Fruit fly (Drosophila melanogaster) whole organism, embryonic: ENCODE measurements around the gene CG13113.

Experiments used
- Abd-B ChIP-seq: fragments of 200-800 bp; sonication (Bioruptor generic); optimal IDR thresholded peaks from 2 replicates; lab custom pipeline; 2018; ENCODE audit warnings: missing biosample characterization, mild to moderate bottlenecking, missing genetic modification characterization, moderate library complexity
- CG10267 ChIP-seq: fragments of 200-800 bp; sonication (Bioruptor generic); optimal IDR thresholded peaks from 2 replicates; lab custom pipeline; 2018; ENCODE audit warnings: missing biosample characterization, mild to moderate bottlenecking, missing genetic modification characterization, moderate library complexity
- CG11247 ChIP-seq: fragments of 200-800 bp; sonication (Bioruptor generic); IDR thresholded peaks from 2 replicates; pipeline ENCODE4 v1.3.6; 2022; ENCODE audit warnings: missing biosample characterization, missing genetic modification characterization
- CG12071 ChIP-seq: fragments of 200-800 bp; sonication (Bioruptor generic); optimal IDR thresholded peaks from 3 replicates; lab custom pipeline; 2018; ENCODE audit warnings: missing biosample characterization, mild to moderate bottlenecking, missing genetic modification characterization
- CG1603 ChIP-seq: fragments of 200-800 bp; sonication (Bioruptor generic); optimal IDR thresholded peaks from 2 replicates; lab custom pipeline; 2019; ENCODE audit warnings: missing biosample characterization, mild to moderate bottlenecking, missing genetic modification characterization, moderate library complexity
- CG17568 ChIP-seq: fragments of 200-800 bp; sonication (Bioruptor generic); optimal IDR thresholded peaks from 2 replicates; lab custom pipeline; 2018; ENCODE audit warnings: missing biosample characterization, mild to moderate bottlenecking, missing genetic modification characterization, moderate library complexity
- CG18619 ChIP-seq: fragments of 200-800 bp; sonication (Bioruptor generic); optimal IDR thresholded peaks from 3 replicates; lab custom pipeline; 2017; ENCODE audit warnings: missing biosample characterization, mild to moderate bottlenecking, missing genetic modification characterization
- CG2129 ChIP-seq: fragments of 200-800 bp; sonication (Bioruptor generic); IDR thresholded peaks from 2 replicates; pipeline ENCODE4 v1.3.6; 2022; ENCODE audit warnings: missing biosample characterization, missing genetic modification characterization; ENCODE audit not compliant: partially characterized antibody
- CG30020 ChIP-seq: fragments of 200-800 bp; optimal IDR thresholded peaks from 2 replicates; lab custom pipeline; 2019; ENCODE audit warnings: missing biosample characterization, mild to moderate bottlenecking, missing genetic modification characterization, moderate library complexity
- CG4360 ChIP-seq: fragments of 200-800 bp; sonication (Bioruptor generic); IDR thresholded peaks from 2 replicates; pipeline ENCODE4 v1.3.6; 2022; ENCODE audit warnings: missing biosample characterization, missing genetic modification characterization
- CG5245 ChIP-seq: fragments of 200-800 bp; sonication (Bioruptor generic); optimal IDR thresholded peaks from 3 replicates; lab custom pipeline; 2016; ENCODE audit warnings: missing biosample characterization, missing genetic modification characterization
- CG6175 ChIP-seq: fragments of 200-800 bp; sonication (Bioruptor generic); IDR thresholded peaks from 3 replicates; pipeline ENCODE4 v1.3.6; 2022; ENCODE audit warnings: missing biosample characterization, missing genetic modification characterization
- CG6654 ChIP-seq: fragments of 200-800 bp; sonication (Bioruptor generic); optimal IDR thresholded peaks from 2 replicates; lab custom pipeline; 2017; ENCODE audit warnings: missing biosample characterization, mild to moderate bottlenecking, missing genetic modification characterization
- CG7271 ChIP-seq: fragments of 200-800 bp; sonication (Bioruptor generic); optimal IDR thresholded peaks from 2 replicates; lab custom pipeline; 2018; ENCODE audit warnings: missing biosample characterization, mild to moderate bottlenecking, missing genetic modification characterization, moderate library complexity
- CG7839 ChIP-seq: fragments of 200-800 bp; sonication (Bioruptor generic); optimal IDR thresholded peaks from 3 replicates; lab custom pipeline; 2018; ENCODE audit warnings: missing biosample characterization, mild to moderate bottlenecking, missing genetic modification characterization, moderate library complexity
- CG8281 ChIP-seq: fragments of 200-800 bp; sonication (Bioruptor generic); optimal IDR thresholded peaks from 2 replicates; lab custom pipeline; 2018; ENCODE audit warnings: missing biosample characterization, mild to moderate bottlenecking, missing genetic modification characterization, moderate library complexity
- CG8765 ChIP-seq: fragments of 200-800 bp; sonication (Bioruptor generic); IDR thresholded peaks from 2 replicates; pipeline ENCODE4 v1.3.6; 2022; ENCODE audit warnings: missing biosample characterization, missing genetic modification characterization
- CG8944 ChIP-seq: fragments of 200-800 bp; sonication (Bioruptor generic); optimal IDR thresholded peaks from 3 replicates; lab custom pipeline; 2016; ENCODE audit warnings: missing biosample characterization, missing genetic modification characterization
- CG9609 ChIP-seq: fragments of 200-800 bp; sonication (Bioruptor generic); optimal IDR thresholded peaks from 3 replicates; lab custom pipeline; 2016; ENCODE audit warnings: missing biosample characterization, missing genetic modification characterization
- Dbx ChIP-seq: fragments of 200-800 bp; sonication (Bioruptor generic); IDR thresholded peaks from 3 replicates; pipeline ENCODE4 v1.3.6; 2022; ENCODE audit warnings: missing biosample characterization, missing genetic modification characterization
- Elba2 ChIP-seq: fragments of 200-800 bp; sonication (Bioruptor generic); optimal IDR thresholded peaks from 3 replicates; lab custom pipeline; 2016; ENCODE audit warnings: missing biosample characterization, missing genetic modification characterization
- HmgZ ChIP-seq: fragments of 200-800 bp; sonication (Bioruptor generic); optimal IDR thresholded peaks from 2 replicates; lab custom pipeline; 2018; ENCODE audit warnings: missing biosample characterization, mild to moderate bottlenecking, missing genetic modification characterization
- Jarid2 ChIP-seq: fragments of 200-800 bp; sonication (Bioruptor generic); optimal IDR thresholded peaks from 3 replicates; lab custom pipeline; 2017; ENCODE audit warnings: mild to moderate bottlenecking, missing biosample characterization, missing genetic modification reagents, missing genetic modification characterization
- Max ChIP-seq: fragments of 200-800 bp; sonication (Bioruptor generic); optimal IDR thresholded peaks from 2 replicates; lab custom pipeline; 2016; ENCODE audit warnings: missing biosample characterization, mild to moderate bottlenecking, missing genetic modification characterization
- NK7.1 ChIP-seq: fragments of 200-800 bp; sonication (Bioruptor generic); optimal IDR thresholded peaks from 3 replicates; lab custom pipeline; 2016; ENCODE audit warnings: missing biosample characterization, missing genetic modification characterization
- Neu2 ChIP-seq: fragments of 200-800 bp; sonication (Bioruptor generic); optimal IDR thresholded peaks from 3 replicates; lab custom pipeline; 2016; ENCODE audit warnings: missing biosample characterization, missing genetic modification characterization, borderline replicate concordance
- Nf-YB ChIP-seq: fragments of 200-800 bp; sonication (Bioruptor generic); optimal IDR thresholded peaks from 3 replicates; lab custom pipeline; 2019; ENCODE audit warnings: missing biosample characterization, mild to moderate bottlenecking, missing genetic modification characterization, moderate library complexity
- Opbp ChIP-seq: fragments of 200-800 bp; sonication (Bioruptor generic); IDR thresholded peaks from 3 replicates; pipeline ENCODE4 v1.3.6; 2022; ENCODE audit warnings: missing biosample characterization, missing genetic modification characterization; ENCODE audit not compliant: partially characterized antibody
- Poxn ChIP-seq: fragments of 200-800 bp; sonication (Bioruptor generic); IDR thresholded peaks from 2 replicates; pipeline ENCODE4 v1.3.6; 2022; ENCODE audit warnings: missing biosample characterization, missing genetic modification characterization
- Ssrp ChIP-seq: fragments of 200-800 bp; sonication (Bioruptor generic); optimal IDR thresholded peaks from 2 replicates; lab custom pipeline; 2018; ENCODE audit warnings: missing biosample characterization, mild to moderate bottlenecking, missing genetic modification characterization, moderate library complexity
- amos ChIP-seq: fragments of 200-800 bp; sonication (Bioruptor generic); IDR thresholded peaks from 2 replicates; pipeline ENCODE4 v1.3.6; 2022; ENCODE audit warnings: missing biosample characterization, missing genetic modification characterization; ENCODE audit not compliant: partially characterized antibody
- aop ChIP-seq: fragments of 200-800 bp; sonication (Bioruptor generic); IDR thresholded peaks from 2 replicates; pipeline ENCODE4 v1.3.6; 2022; ENCODE audit warnings: missing biosample characterization, missing genetic modification characterization
- ap ChIP-seq: fragments of 200-800 bp; sonication (Bioruptor generic); IDR thresholded peaks from 2 replicates; pipeline ENCODE4 v1.3.6; 2022; ENCODE audit warnings: missing biosample characterization, missing genetic modification characterization
- bbx ChIP-seq: fragments of 200-800 bp; sonication (Bioruptor generic); IDR thresholded peaks from 2 replicates; pipeline ENCODE4 v1.3.6; 2022; ENCODE audit warnings: missing biosample characterization, missing genetic modification characterization; ENCODE audit not compliant: partially characterized antibody
- bsh ChIP-seq, 2 experiments: fragments of 200-800 bp; sonication (Bioruptor generic); optimal IDR thresholded peaks; 2 replicates each; lab custom pipeline; 2017 to 2018; ENCODE audit warnings: mild to moderate bottlenecking in 2 of 2, missing biosample characterization in 2 of 2, missing genetic modification characterization in 2 of 2, moderate library complexity in 1 of 2
- caup ChIP-seq: fragments of 200-800 bp; sonication (Bioruptor generic); optimal IDR thresholded peaks from 3 replicates; lab custom pipeline; 2017; ENCODE audit warnings: missing biosample characterization, mild to moderate bottlenecking, missing genetic modification characterization, moderate library complexity; ENCODE audit not compliant: severe bottlenecking
- croc ChIP-seq: fragments of 200-800 bp; sonication (Bioruptor generic); conservative IDR thresholded peaks from 3 replicates; pipeline ENCODE4 v1.3.6; 2022; ENCODE audit warnings: missing biosample characterization, missing genetic modification characterization
- dimm ChIP-seq: fragments of 200-800 bp; sonication (Bioruptor generic); IDR thresholded peaks from 2 replicates; pipeline ENCODE4 v1.3.6; 2022; ENCODE audit warnings: missing biosample characterization, missing genetic modification characterization
- eyg ChIP-seq: fragments of 200-800 bp; sonication (Bioruptor generic); optimal IDR thresholded peaks from 3 replicates; lab custom pipeline; 2016; ENCODE audit warnings: missing biosample characterization, missing genetic modification characterization
- fd102C ChIP-seq: fragments of 200-800 bp; sonication (Bioruptor generic); optimal IDR thresholded peaks from 2 replicates; lab custom pipeline; 2018; ENCODE audit warnings: missing biosample characterization, mild to moderate bottlenecking, missing genetic modification characterization, moderate library complexity
- fd96Cb ChIP-seq: fragments of 200-800 bp; sonication (Bioruptor generic); optimal IDR thresholded peaks from 2 replicates; lab custom pipeline; 2018; ENCODE audit warnings: missing biosample characterization, mild to moderate bottlenecking, missing genetic modification characterization, moderate library complexity
- grau ChIP-seq: fragments of 200-800 bp; optimal IDR thresholded peaks from 3 replicates; lab custom pipeline; 2019; ENCODE audit warnings: missing biosample characterization, mild to moderate bottlenecking, missing genetic modification characterization, moderate library complexity
- ken ChIP-seq: fragments of 200-800 bp; sonication (Bioruptor generic); IDR thresholded peaks from 3 replicates; pipeline ENCODE4 v1.3.6; 2022; ENCODE audit warnings: missing biosample characterization, missing genetic modification characterization
- lmd ChIP-seq: fragments of 200-800 bp; sonication (Bioruptor generic); IDR thresholded peaks from 2 replicates; pipeline ENCODE4 v1.3.6; 2022; ENCODE audit warnings: missing biosample characterization, missing genetic modification characterization
- maf-S ChIP-seq: fragments of 200-800 bp; sonication (Bioruptor generic); optimal IDR thresholded peaks from 2 replicates; lab custom pipeline; 2016; ENCODE audit warnings: missing biosample characterization, missing genetic modification characterization
- oc ChIP-seq: fragments of 200-800 bp; sonication (Bioruptor generic); optimal IDR thresholded peaks from 2 replicates; lab custom pipeline; 2018; ENCODE audit warnings: missing biosample characterization, mild to moderate bottlenecking, missing genetic modification characterization, moderate library complexity
- prd ChIP-seq, 3 experiments: fragments of >200 bp in 2 of 3; fragments of 200-800 bp in 1 of 3; sonication (Bioruptor generic) in 1 of 3; optimal IDR thresholded peaks in 2 of 3; IDR thresholded peaks in 1 of 3; 2 replicates in 2 of 3; 3 replicates in 1 of 3; pipeline versions ENCODE4 v1.3.6 to Lab custom; 2017 to 2022; ENCODE audit warnings: missing biosample characterization in 1 of 3, missing genetic modification characterization in 1 of 3
- pum ChIP-seq: fragments of 200-800 bp; sonication (Bioruptor generic); optimal IDR thresholded peaks from 2 replicates; lab custom pipeline; 2016; ENCODE audit warnings: missing biosample characterization, missing genetic modification characterization
- sisA ChIP-seq: fragments of 200-800 bp; sonication (Bioruptor generic); IDR thresholded peaks from 2 replicates; pipeline ENCODE4 v1.3.6; 2022; ENCODE audit warnings: missing biosample characterization, missing genetic modification characterization

Gene CG13113

dm6 chr2L:9567398-9567856 lies 23.5 kb downstream of the CG13113 start (continued):
- TF ChIP-seq prd (optimal IDR thresholded peaks at IDR 0.05; lab: Kevin White, UChicago) (no peak), prd (GFP tag; IDR thresholded peaks at IDR 0.05; lab: Robert Waterston, UW) (peak; percentile 72), CG6175 (GFP tag; lab: Robert Waterston, UW) (peak; percentile 94), CG7271 (tag; lab: Kevin White, UChicago) (peak; percentile 97), maf-S (GFP tag; lab: Kevin White, UChicago) (peak; percentile 93), CG30020 (peak; percentile 54), CG2129 (GFP tag; lab: Robert Waterston, UW) (no peak), CG8944 (GFP tag; lab: Kevin White, UChicago) (peak; percentile 64), ap (GFP tag; lab: Robert Waterston, UW) (peak; percentile 94), CG5245 (GFP tag; lab: Kevin White, UChicago) (peak; percentile 96), CG11247 (peak; percentile 97), Nf-YB (GFP tag; lab: Kevin White, UChicago) (peak; percentile 87), NK7.1 (GFP tag; lab: Kevin White, UChicago) (peak; percentile 96), Opbp (no peak), lmd (GFP tag; lab: Robert Waterston, UW) (peak; percentile 80), fd96Cb (tag; lab: Kevin White, UChicago) (peak; percentile 84), CG8281 (tag; lab: Kevin White, UChicago) (peak; percentile 91), HmgZ (tag; lab: Kevin White, UChicago) (peak; percentile 98), Jarid2 (GFP tag; lab: Kevin White, UChicago) (peak; percentile 96), ken (GFP tag; lab: Robert Waterston, UW) (peak; percentile 93), Elba2 (GFP tag; lab: Kevin White, UChicago) (no peak), Poxn (GFP tag; lab: Robert Waterston, UW) (peak; percentile 72; the same call in 1 of the 2 replicates), bsh (GFP tag; optimal IDR thresholded peaks at IDR 0.05; lab: Kevin White, UChicago) (peak; percentile 62 to 96), eyg (GFP tag; lab: Kevin White, UChicago) (peak; percentile 95), Max (GFP tag; lab: Kevin White, UChicago) (peak; percentile 96), caup (GFP tag; lab: Kevin White, UChicago) (peak; percentile 100), CG1603 (peak; percentile 94), dimm (GFP tag; lab: Robert Waterston, UW) (peak; percentile 91), CG18619 (GFP tag; lab: Kevin White, UChicago) (peak; percentile 99), Neu2 (GFP tag; lab: Kevin White, UChicago) (no peak), CG6654 (peak; percentile 91), CG4360 (peak; percentile 94), CG12071 (GFP tag; lab: Kevin White, UChicago) (peak; percentile 100), Abd-B (GFP tag; lab: Kevin White, UChicago) (peak; percentile 78), CG9609 (GFP tag; lab: Kevin White, UChicago) (peak; percentile 88), fd102C (GFP tag; lab: Kevin White, UChicago) (peak; percentile 89), Dbx (GFP tag; lab: Robert Waterston, UW) (peak; percentile 97), sisA (GFP tag; lab: Robert Waterston, UW) (peak; percentile 41; the same call in 1 of the 2 replicates), Ssrp (tag; lab: Kevin White, UChicago) (peak; percentile 84), pum (GFP tag; lab: Kevin White, UChicago) (peak; percentile 73), amos (GFP tag; lab: Robert Waterston, UW) (no peak), grau (tag; lab: Kevin White, UChicago) (peak; percentile 95), CG7839 (peak; percentile 96), aop (peak; percentile 78), oc (tag; lab: Kevin White, UChicago) (peak; percentile 98), CG8765 (GFP tag; lab: Robert Waterston, UW) (no peak; the same call in 1 of the 2 replicates), bbx (GFP tag; lab: Robert Waterston, UW) (no peak), CG17568 (GFP tag; lab: Kevin White, UChicago) (peak; percentile 100), croc (GFP tag; lab: Robert Waterston, UW) (peak; percentile 57; the same call in 2 of the 3 replicates), CG10267 (peak; percentile 91)
